Worm (Caenorhabditis elegans) whole organism, L3 larva: ENCODE data around the gene oac-8.

Source experiments
- R02D3.7 ChIP-seq: fragments of 150-350 bp; optimal IDR thresholded peaks from 2 replicates; lab custom pipeline; 2014; ENCODE audit warnings: missing biosample characterization, missing genetic modification characterization
- aly-2 ChIP-seq: fragments of 150-350 bp; optimal IDR thresholded peaks from 2 replicates; lab custom pipeline; 2014; ENCODE audit warnings: missing biosample characterization, missing genetic modification characterization
- ceh-16 ChIP-seq: sonication (generic microtip); optimal IDR thresholded peaks from 2 replicates; lab custom pipeline; 2017; ENCODE audit warnings: missing biosample characterization, missing genetic modification characterization
- ceh-28 ChIP-seq: fragments of 150-350 bp; optimal IDR thresholded peaks from 2 replicates; lab custom pipeline; 2014; ENCODE audit warnings: missing biosample characterization, missing genetic modification reagents, missing genetic modification characterization
- ceh-82 ChIP-seq: fragments of 150-350 bp; optimal IDR thresholded peaks from 2 replicates; lab custom pipeline; 2014; ENCODE audit warnings: missing biosample characterization, missing genetic modification characterization
- ceh-9 ChIP-seq: sonication (generic microtip); optimal IDR thresholded peaks from 2 replicates; lab custom pipeline; 2018; ENCODE audit warnings: missing biosample characterization, missing genetic modification characterization
- daf-12 ChIP-seq: fragments of 150-350 bp; optimal IDR thresholded peaks from 2 replicates; lab custom pipeline; 2014; ENCODE audit warnings: missing biosample characterization, missing genetic modification reagents, missing genetic modification characterization
- egl-27 ChIP-seq: sonication (generic microtip); optimal IDR thresholded peaks from 4 replicates; lab custom pipeline; 2017; ENCODE audit warnings: missing biosample characterization, missing genetic modification reagents, missing genetic modification characterization
- egl-5 ChIP-seq: fragments of 150-350 bp; optimal IDR thresholded peaks from 2 replicates; lab custom pipeline; 2017; ENCODE audit warnings: missing biosample characterization, missing genetic modification reagents, missing genetic modification characterization, inconsistent platforms
- elt-1 ChIP-seq: fragments of 150-350 bp; optimal IDR thresholded peaks from 2 replicates; lab custom pipeline; 2014; ENCODE audit warnings: missing biosample characterization, missing genetic modification characterization
- elt-2 ChIP-seq: sonication (generic microtip); optimal IDR thresholded peaks from 2 replicates; lab custom pipeline; 2016; ENCODE audit warnings: missing genetic modification reagents, mild to moderate bottlenecking, missing genetic modification characterization, missing compliant biosample characterization
- elt-3 ChIP-seq, 3 experiments: fragments of 150-350 bp in 1 of 3; sonication (generic microtip) in 2 of 3; optimal IDR thresholded peaks; 2 replicates in 2 of 3; 4 replicates in 1 of 3; lab custom pipeline; 2014 to 2017; ENCODE audit warnings: missing biosample characterization in 3 of 3, missing genetic modification characterization in 3 of 3
- eor-1 ChIP-seq, 2 experiments: fragments of 150-350 bp; optimal IDR thresholded peaks; 2 replicates each; lab custom pipeline; 2014 to 2018; ENCODE audit warnings: missing biosample characterization in 2 of 2, missing genetic modification characterization in 2 of 2
- fkh-10 ChIP-seq: sonication (generic microtip); optimal IDR thresholded peaks from 2 replicates; lab custom pipeline; 2017; ENCODE audit warnings: missing biosample characterization, missing genetic modification reagents, missing genetic modification characterization
- fos-1 ChIP-seq: fragments of 150-350 bp; optimal IDR thresholded peaks from 2 replicates; lab custom pipeline; 2014; ENCODE audit warnings: missing biosample characterization, missing genetic modification characterization
- lin-15B ChIP-seq: fragments of 150-350 bp; optimal IDR thresholded peaks from 2 replicates; lab custom pipeline; 2014; ENCODE audit warnings: missing biosample characterization, missing genetic modification characterization
- lin-39 ChIP-seq: fragments of 150-350 bp; optimal IDR thresholded peaks from 2 replicates; lab custom pipeline; 2018; ENCODE audit warnings: missing biosample characterization, missing genetic modification reagents, missing genetic modification characterization
- nfya-1 ChIP-seq: sonication (generic microtip); optimal IDR thresholded peaks from 2 replicates; lab custom pipeline; 2017; ENCODE audit warnings: missing genetic modification characterization, mild to moderate bottlenecking, missing compliant biosample characterization, antibody characterized with exemption, moderate library complexity; ENCODE audit not compliant: insufficient read depth
- nhr-11 ChIP-seq: fragments of 150-350 bp; optimal IDR thresholded peaks from 2 replicates; lab custom pipeline; 2014; ENCODE audit warnings: missing biosample characterization, missing genetic modification characterization
- nhr-23 ChIP-seq: fragments of 150-350 bp; optimal IDR thresholded peaks from 2 replicates; lab custom pipeline; 2014; ENCODE audit warnings: missing biosample characterization, missing genetic modification reagents, missing genetic modification characterization
- nhr-28 ChIP-seq: fragments of 150-350 bp; optimal IDR thresholded peaks from 2 replicates; lab custom pipeline; 2014; ENCODE audit warnings: missing biosample characterization, missing genetic modification characterization
- nhr-43 ChIP-seq: sonication (generic microtip); optimal IDR thresholded peaks from 2 replicates; lab custom pipeline; 2016; ENCODE audit warnings: mild to moderate bottlenecking, missing genetic modification characterization, missing compliant biosample characterization; ENCODE audit not compliant: poor library complexity, severe bottlenecking
- nhr-67 ChIP-seq: fragments of 150-350 bp; optimal IDR thresholded peaks from 2 replicates; lab custom pipeline; 2014; ENCODE audit warnings: missing biosample characterization, missing genetic modification characterization
- nhr-76 ChIP-seq: fragments of 150-350 bp; sonication (generic microtip); optimal IDR thresholded peaks from 5 replicates; lab custom pipeline; 2014; ENCODE audit warnings: missing biosample characterization, missing genetic modification characterization
- pha-4 ChIP-seq: fragments of 150-350 bp; optimal IDR thresholded peaks from 2 replicates; lab custom pipeline; 2014; ENCODE audit warnings: missing biosample characterization, missing genetic modification reagents, missing genetic modification characterization
- pqm-1 ChIP-seq: fragments of 150-350 bp; optimal IDR thresholded peaks from 2 replicates; lab custom pipeline; 2017; ENCODE audit warnings: missing biosample characterization, missing genetic modification characterization, inconsistent platforms
- sea-2 ChIP-seq: fragments of 150-350 bp; sonication (generic microtip); optimal IDR thresholded peaks from 4 replicates; lab custom pipeline; 2014; ENCODE audit warnings: missing biosample characterization, missing genetic modification reagents, missing genetic modification characterization
- skn-1 ChIP-seq: fragments of 150-350 bp; optimal IDR thresholded peaks from 2 replicates; lab custom pipeline; 2014; ENCODE audit warnings: missing biosample characterization, missing genetic modification characterization
- zag-1 ChIP-seq: fragments of 150-350 bp; optimal IDR thresholded peaks from 2 replicates; lab custom pipeline; 2014; ENCODE audit warnings: missing biosample characterization, missing genetic modification characterization
- ztf-11 ChIP-seq: fragments of 150-350 bp; optimal IDR thresholded peaks from 2 replicates; lab custom pipeline; 2014; ENCODE audit warnings: missing biosample characterization, missing genetic modification characterization

Gene oac-8

DNA sequence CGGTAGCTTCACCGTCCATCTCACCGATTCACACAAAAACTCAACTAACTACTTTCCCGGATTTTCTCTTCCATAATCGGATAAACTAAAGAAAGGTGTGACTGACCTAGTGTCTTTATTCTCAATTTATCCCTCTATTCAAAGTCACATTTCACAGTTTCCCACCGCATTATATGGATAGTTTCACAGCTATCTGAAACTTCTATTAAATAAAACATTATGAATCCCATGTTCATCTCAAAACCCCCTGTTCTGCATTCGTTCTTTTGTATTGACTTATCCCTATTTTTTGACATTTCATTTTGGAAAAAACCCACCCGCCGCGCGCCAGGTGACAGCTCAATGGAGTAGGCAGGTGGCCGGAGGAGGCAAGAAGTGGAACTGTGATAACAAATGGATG lies 16.5 kb upstream of the oac-8 start:
- TF ChIP-seq pqm-1 (tag; lab: Kevin White, UChicago), result no peak
- TF ChIP-seq elt-2 (tag; lab: Kevin White, UChicago), result no peak
- no peak for TF ChIP-seq ztf-11 (tag; lab: Kevin White, UChicago)
- no peak for TF ChIP-seq ceh-9 (tag; lab: Kevin White, UChicago)
- TF ChIP-seq lin-15B (tag; lab: Kevin White, UChicago), result no peak
- TF ChIP-seq nhr-43 (tag; lab: Kevin White, UChicago), result no peak
- no peak for TF ChIP-seq elt-1 (tag; lab: Kevin White, UChicago)
- TF ChIP-seq ceh-82 (tag; lab: Kevin White, UChicago), result no peak
- TF ChIP-seq sea-2, result no peak
- TF ChIP-seq elt-3 (tag; optimal IDR thresholded peaks at IDR 0.05; lab: Kevin White, UChicago), result no peak
- no peak for TF ChIP-seq fos-1
- TF ChIP-seq eor-1 (tag; optimal IDR thresholded peaks at IDR 0.05; lab: Kevin White, UChicago), result no peak
- no peak for TF ChIP-seq ceh-28 (tag; lab: Kevin White, UChicago)
- no peak for TF ChIP-seq nhr-23 (tag; lab: Kevin White, UChicago)

DNA sequence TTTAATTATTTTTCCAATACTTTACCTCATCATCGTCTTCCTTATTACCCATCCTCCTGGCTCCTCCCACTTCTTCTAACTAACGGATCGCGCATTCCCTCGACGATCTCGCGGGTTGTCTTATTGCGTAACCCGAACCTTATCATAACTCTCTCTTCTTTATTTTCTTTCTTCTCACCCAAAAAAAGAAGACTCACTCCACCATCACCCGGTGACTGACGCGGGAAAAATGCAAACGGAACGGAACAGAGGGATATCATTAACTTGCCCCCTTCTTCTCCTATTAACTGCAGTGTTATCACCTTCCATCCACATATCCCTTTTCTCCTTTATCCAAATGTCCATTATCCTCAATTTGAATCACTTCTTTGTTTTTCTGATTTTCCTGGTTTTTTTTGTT lies 14.3 kb upstream of the oac-8 start:
- TF ChIP-seq nhr-43 (tag; lab: Kevin White, UChicago) (peak; percentile 16), pha-4 (tag; lab: Kevin White, UChicago) (no peak), skn-1 (no peak), nhr-23 (tag; lab: Kevin White, UChicago) (peak; percentile 38), nfya-1 (no peak), ceh-28 (tag; lab: Kevin White, UChicago) (no peak), fos-1 (no peak)

DNA sequence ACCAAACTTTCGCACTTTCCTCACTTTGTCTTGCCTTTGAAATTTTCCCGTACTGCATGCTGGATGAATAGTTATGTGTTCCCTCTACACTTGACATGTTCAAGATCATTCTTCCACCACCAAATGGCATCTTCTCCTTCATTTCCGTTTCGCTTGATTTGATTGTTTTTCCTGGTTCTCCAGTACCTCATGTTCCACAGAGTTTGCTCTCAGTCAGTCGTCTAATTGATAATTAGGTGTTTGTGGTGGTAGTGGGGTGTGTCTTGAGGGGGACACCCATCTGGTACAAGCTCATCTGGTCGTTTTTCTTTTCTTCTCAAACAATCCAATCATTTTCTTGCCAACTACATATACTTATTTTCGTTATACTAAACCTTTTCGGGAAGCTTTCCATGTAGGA lies 13.3 kb upstream of the oac-8 start:
- TF ChIP-seq aly-2 (tag; lab: Kevin White, UChicago) (no peak), zag-1 (no peak), elt-2 (tag; lab: Kevin White, UChicago) (no peak), sea-2 (no peak), nfya-1 (no peak), nhr-43 (tag; lab: Kevin White, UChicago) (no peak), ceh-9 (tag; lab: Kevin White, UChicago) (no peak), ceh-16 (no peak), R02D3.7 (tag; lab: Kevin White, UChicago) (no peak), egl-27 (tag; lab: Kevin White, UChicago) (no peak), daf-12 (tag; lab: Kevin White, UChicago) (no peak)

DNA sequence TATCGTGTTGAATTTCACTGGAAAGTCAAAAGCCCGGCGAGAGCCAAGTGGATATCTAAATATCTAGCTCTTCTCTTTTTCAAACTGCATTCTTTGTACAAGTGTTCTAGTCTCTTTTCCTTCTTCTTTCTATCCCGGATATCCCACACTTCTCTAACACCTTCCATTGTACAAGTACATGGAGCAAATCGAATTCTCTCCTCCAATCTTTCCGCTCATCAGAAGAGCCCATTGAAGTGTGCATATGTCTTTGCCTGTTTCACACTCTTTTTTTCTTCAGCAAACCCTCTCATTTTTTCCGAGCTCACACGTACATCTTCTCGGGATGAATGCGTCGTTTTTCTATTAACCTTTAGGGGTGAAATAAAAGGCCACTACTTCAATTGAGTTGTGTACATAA lies 10.9 kb upstream of the oac-8 start:
- TF ChIP-seq fkh-10 (GFP tag; lab: Kevin White, UChicago) (peak; percentile 76), skn-1 (no peak)

DNA sequence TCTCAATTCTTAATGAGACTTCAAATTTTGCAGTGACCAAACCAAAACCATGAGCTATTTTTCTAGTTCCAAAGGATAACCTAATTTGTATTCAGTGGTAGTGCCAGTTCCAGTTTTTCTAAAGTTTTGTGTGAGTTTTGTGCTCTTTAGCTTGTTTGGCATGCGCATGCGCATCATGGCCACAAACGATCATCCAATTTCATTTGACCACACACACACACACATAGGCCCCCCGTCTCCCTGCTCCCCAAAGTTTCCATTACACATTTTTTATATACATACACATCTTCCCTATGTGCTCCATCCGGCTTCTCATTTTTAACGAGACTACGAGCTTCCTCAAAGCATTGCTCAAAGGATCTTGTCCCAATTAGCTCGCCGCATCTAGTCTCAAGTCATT lies 9.9 kb upstream of the oac-8 start:
- TF ChIP-seq fos-1 (no peak), lin-39 (tag; lab: Kevin White, UChicago) (peak; percentile 34)

DNA sequence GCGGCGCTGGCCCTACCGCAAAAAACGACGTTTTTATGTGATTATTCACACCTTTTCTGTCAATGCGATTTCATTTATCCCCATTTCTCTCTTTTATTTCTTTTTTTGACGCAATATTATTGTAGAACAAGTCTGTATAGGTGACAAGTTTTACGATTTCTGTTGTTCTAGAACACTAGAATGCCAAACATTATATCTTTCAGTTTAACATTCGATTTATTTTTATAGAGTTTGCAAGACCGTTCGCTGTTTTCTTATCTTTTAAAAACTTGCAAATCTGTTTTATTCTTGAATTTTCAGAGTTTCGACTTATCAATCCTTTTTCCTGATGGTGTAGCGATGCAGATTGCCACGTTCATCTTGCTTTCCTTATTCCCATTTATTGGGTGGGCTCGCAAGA lies 8.3 kb upstream of the oac-8 start, which contains the start of gene efn-2:
efn-2 (plus strand) TSS at position 301 of the 400 bp plus-strand sequence.
- no peak for TF ChIP-seq nhr-11 (tag; lab: Kevin White, UChicago)
- TF ChIP-seq ztf-11 (tag; lab: Kevin White, UChicago), result no peak
- no peak for TF ChIP-seq nhr-28 (tag; lab: Kevin White, UChicago)
- TF ChIP-seq egl-5 (tag; lab: Kevin White, UChicago), result peak; percentile 13
- no peak for TF ChIP-seq nhr-67 (tag; lab: Kevin White, UChicago)
- TF ChIP-seq, all 47 proteins: peak for 1

DNA sequence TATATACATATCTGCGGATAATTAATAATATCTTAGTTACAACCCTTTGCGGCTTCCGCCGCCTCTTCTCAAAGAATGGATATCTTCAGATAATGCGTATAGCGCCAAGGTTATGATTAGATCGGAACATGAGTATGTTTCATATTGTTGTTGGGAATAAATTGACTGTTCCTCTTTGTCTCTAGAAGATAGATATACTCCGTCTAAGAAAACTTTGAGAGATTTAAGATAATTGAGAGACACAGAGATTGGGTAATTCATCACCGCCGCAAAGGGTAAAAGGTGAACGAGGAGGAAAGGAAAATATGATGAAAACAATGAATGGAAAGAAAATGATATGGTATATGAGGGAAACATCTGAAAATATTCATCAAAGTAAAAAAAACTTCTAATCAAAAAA lies 7.7 kb upstream of the oac-8 start:
- TF ChIP-seq nhr-76 (tag; lab: Kevin White, UChicago), result no peak
- TF ChIP-seq nhr-23 (tag; lab: Kevin White, UChicago), result peak; percentile 34
- no peak for TF ChIP-seq egl-27 (tag; lab: Kevin White, UChicago)
